Worm (Caenorhabditis elegans): Measurements from ENCODE around the gene dmd-7.
A peak's percentile ranks its signal among the peaks of the same experiment; 100 is the strongest.

- TF ChIP-seq alr-1 (tag; optimal IDR thresholded peaks at IDR 0.05) (no peak), nhr-11 (tag; optimal IDR thresholded peaks at IDR 0.05) (no peak), elt-1 (tag; optimal IDR thresholded peaks at IDR 0.05) (no peak), mab-5 (tag; optimal IDR thresholded peaks at IDR 0.05) (no peak), unc-55 (GFP tag; optimal IDR thresholded peaks at IDR 0.05) (no peak), nhr-237 (tag; optimal IDR thresholded peaks at IDR 0.05) (no peak), unc-39 (tag; optimal IDR thresholded peaks at IDR 0.05) (no peak), ama-1 (optimal IDR thresholded peaks at IDR 0.05) (no peak), fos-1 (tag; optimal IDR thresholded peaks at IDR 0.05) (peak; percentile 48), nhr-77 (tag; optimal IDR thresholded peaks at IDR 0.05) (no peak), aly-2 (tag; optimal IDR thresholded peaks at IDR 0.05) (no peak), nhr-21 (tag; optimal IDR thresholded peaks at IDR 0.05) (no peak)
Observed at ce11 chrV:6213216-6213735, 33.5 kb upstream of the dmd-7 start.

All from whole organism, L2 larva.